Worm (Caenorhabditis elegans) whole organism, L2 larva: Measurements from ENCODE around the gene act-1.

Source experiments
- C34F6.9 ChIP-seq: fragments of 150-350 bp; optimal IDR thresholded peaks from 2 replicates; lab custom pipeline; 2014; ENCODE audit warnings: missing biosample characterization, missing genetic modification characterization
- F13H6.1 ChIP-seq: sonication (generic microtip); optimal IDR thresholded peaks from 2 replicates; lab custom pipeline; 2016; ENCODE audit warnings: missing genetic modification characterization, missing compliant biosample characterization
- R02D3.7 ChIP-seq: fragments of 150-350 bp; optimal IDR thresholded peaks from 2 replicates; lab custom pipeline; 2014; ENCODE audit warnings: missing biosample characterization, missing genetic modification characterization
- Y55F3AM.14 ChIP-seq: fragments of 200-800 bp; sonication (Bioruptor generic); optimal IDR thresholded peaks from 2 replicates; lab custom pipeline; 2018; ENCODE audit warnings: mild to moderate bottlenecking, missing genetic modification characterization, missing compliant biosample characterization
- ZK546.5 ChIP-seq: sonication (generic microtip); optimal IDR thresholded peaks from 2 replicates; lab custom pipeline; 2017; ENCODE audit warnings: missing biosample characterization, missing genetic modification characterization
- alr-1 ChIP-seq: fragments of 150-350 bp; optimal IDR thresholded peaks from 2 replicates; lab custom pipeline; 2014; ENCODE audit warnings: missing biosample characterization, missing genetic modification characterization
- aly-2 ChIP-seq: fragments of 150-350 bp; optimal IDR thresholded peaks from 2 replicates; lab custom pipeline; 2014; ENCODE audit warnings: missing biosample characterization, missing genetic modification characterization
- ama-1 ChIP-seq: fragments of 150-350 bp; optimal IDR thresholded peaks from 2 replicates; lab custom pipeline; 2018; ENCODE audit warnings: inconsistent platforms
- blmp-1 ChIP-seq: sonication (generic microtip); optimal IDR thresholded peaks from 2 replicates; lab custom pipeline; 2017; ENCODE audit warnings: missing genetic modification characterization, mild to moderate bottlenecking, missing compliant biosample characterization, antibody characterized with exemption, moderate library complexity; ENCODE audit not compliant: insufficient read depth
- ceh-16 ChIP-seq: fragments of 150-350 bp; optimal IDR thresholded peaks from 2 replicates; lab custom pipeline; 2014; ENCODE audit warnings: missing biosample characterization, missing genetic modification characterization
- ceh-82 ChIP-seq: fragments of 150-350 bp; optimal IDR thresholded peaks from 2 replicates; lab custom pipeline; 2014; ENCODE audit warnings: missing biosample characterization, missing genetic modification characterization
- crh-2 ChIP-seq: sonication (generic microtip); optimal IDR thresholded peaks from 2 replicates; lab custom pipeline; 2017; ENCODE audit warnings: missing biosample characterization, missing genetic modification characterization
- dmd-4 ChIP-seq: sonication (generic microtip); optimal IDR thresholded peaks from 2 replicates; lab custom pipeline; 2017; ENCODE audit warnings: missing biosample characterization, missing genetic modification characterization
- egl-27 ChIP-seq: sonication (generic microtip); optimal IDR thresholded peaks from 3 replicates; lab custom pipeline; 2017; ENCODE audit warnings: missing biosample characterization, missing genetic modification reagents, missing genetic modification characterization
- elt-1 ChIP-seq: fragments of 150-350 bp; optimal IDR thresholded peaks from 2 replicates; lab custom pipeline; 2014; ENCODE audit warnings: missing biosample characterization, missing genetic modification characterization
- elt-3 ChIP-seq: sonication (generic microtip); optimal IDR thresholded peaks from 2 replicates; lab custom pipeline; 2017; ENCODE audit warnings: missing biosample characterization, missing genetic modification characterization
- fos-1 ChIP-seq: fragments of 150-350 bp; optimal IDR thresholded peaks from 2 replicates; lab custom pipeline; 2014; ENCODE audit warnings: missing biosample characterization, missing genetic modification characterization
- gmeb-1 ChIP-seq: fragments of 150-350 bp; optimal IDR thresholded peaks from 2 replicates; lab custom pipeline; 2014; ENCODE audit warnings: missing biosample characterization, missing genetic modification characterization
- lin-11 ChIP-seq: fragments of 150-350 bp; sonication (generic microtip); optimal IDR thresholded peaks from 2 replicates; lab custom pipeline; 2014; ENCODE audit warnings: missing biosample characterization, missing genetic modification characterization, inconsistent platforms, mixed read lengths
- lin-13 ChIP-seq: fragments of 150-350 bp; optimal IDR thresholded peaks from 2 replicates; lab custom pipeline; 2014; ENCODE audit warnings: missing biosample characterization, missing genetic modification reagents, missing genetic modification characterization
- lin-39 ChIP-seq: fragments of 150-350 bp; optimal IDR thresholded peaks from 2 replicates; lab custom pipeline; 2014; ENCODE audit warnings: missing biosample characterization, missing genetic modification reagents, missing genetic modification characterization
- lsy-2 ChIP-seq, 2 experiments: fragments of 150-350 bp in 1 of 2; sonication (generic microtip) in 1 of 2; optimal IDR thresholded peaks; 2 replicates each; lab custom pipeline; 2014 to 2017; ENCODE audit warnings: missing biosample characterization in 2 of 2, missing genetic modification characterization in 2 of 2
- mab-5 ChIP-seq: fragments of 150-350 bp; optimal IDR thresholded peaks from 2 replicates; lab custom pipeline; 2014; ENCODE audit warnings: missing biosample characterization, missing genetic modification characterization
- mbf-1 ChIP-seq: sonication (generic microtip); optimal IDR thresholded peaks from 2 replicates; lab custom pipeline; 2017; ENCODE audit warnings: missing biosample characterization, missing genetic modification characterization
- mdl-1 ChIP-seq, 2 experiments: fragments of 150-350 bp in 1 of 2; sonication (generic microtip) in 1 of 2; optimal IDR thresholded peaks; 2 replicates each; lab custom pipeline; 2017; ENCODE audit warnings: missing biosample characterization in 2 of 2, missing genetic modification characterization in 2 of 2
- nhr-10 ChIP-seq: sonication (generic microtip); optimal IDR thresholded peaks from 2 replicates; lab custom pipeline; 2017; ENCODE audit warnings: missing biosample characterization, missing genetic modification characterization
- nhr-11 ChIP-seq: fragments of 150-350 bp; optimal IDR thresholded peaks from 2 replicates; lab custom pipeline; 2014; ENCODE audit warnings: missing biosample characterization, missing genetic modification characterization
- nhr-12 ChIP-seq: fragments of 150-350 bp; optimal IDR thresholded peaks from 2 replicates; lab custom pipeline; 2014; ENCODE audit warnings: missing biosample characterization, missing genetic modification characterization
- nhr-129 ChIP-seq: fragments of 150-350 bp; optimal IDR thresholded peaks from 2 replicates; lab custom pipeline; 2014; ENCODE audit warnings: missing biosample characterization, missing genetic modification characterization
- nhr-21 ChIP-seq: fragments of 150-350 bp; optimal IDR thresholded peaks from 2 replicates; lab custom pipeline; 2014; ENCODE audit warnings: missing biosample characterization, missing genetic modification characterization
- nhr-23 ChIP-seq: fragments of 150-350 bp; optimal IDR thresholded peaks from 2 replicates; lab custom pipeline; 2014; ENCODE audit warnings: missing biosample characterization, missing genetic modification reagents, missing genetic modification characterization
- nhr-237 ChIP-seq: fragments of 150-350 bp; optimal IDR thresholded peaks from 2 replicates; lab custom pipeline; 2014; ENCODE audit warnings: missing biosample characterization, missing genetic modification characterization
- nhr-25 ChIP-seq: fragments of 150-350 bp; sonication (generic microtip); optimal IDR thresholded peaks from 3 replicates; lab custom pipeline; 2014; ENCODE audit warnings: missing biosample characterization, missing genetic modification characterization
- nhr-6 ChIP-seq: fragments of 150-350 bp; optimal IDR thresholded peaks from 2 replicates; lab custom pipeline; 2014; ENCODE audit warnings: missing biosample characterization, missing genetic modification characterization
- nhr-77 ChIP-seq: fragments of 150-350 bp; optimal IDR thresholded peaks from 2 replicates; lab custom pipeline; 2014; ENCODE audit warnings: missing biosample characterization, missing genetic modification characterization
- peb-1 ChIP-seq: fragments of 150-350 bp; optimal IDR thresholded peaks from 2 replicates; lab custom pipeline; 2014; ENCODE audit warnings: missing biosample characterization, missing genetic modification characterization
- sem-4 ChIP-seq: fragments of 150-350 bp; optimal IDR thresholded peaks from 2 replicates; lab custom pipeline; 2014; ENCODE audit warnings: missing biosample characterization, missing genetic modification reagents, missing genetic modification characterization
- skn-1 ChIP-seq: sonication (generic microtip); optimal IDR thresholded peaks from 2 replicates; lab custom pipeline; 2017; ENCODE audit warnings: missing biosample characterization, missing genetic modification characterization
- sma-3 ChIP-seq: sonication (generic microtip); optimal IDR thresholded peaks from 2 replicates; lab custom pipeline; 2016; ENCODE audit warnings: missing genetic modification reagents, missing genetic modification characterization, missing compliant biosample characterization
- sma-9 ChIP-seq, 2 experiments: fragments of 150-350 bp in 1 of 2; sonication (generic microtip) in 1 of 2; optimal IDR thresholded peaks; 2 replicates each; lab custom pipeline; 2014 to 2016; ENCODE audit warnings: missing genetic modification characterization in 2 of 2, mild to moderate bottlenecking in 1 of 2, missing biosample characterization in 1 of 2, missing compliant biosample characterization in 1 of 2, missing genetic modification reagents in 1 of 2, moderate library complexity in 1 of 2
- snpc-4 ChIP-seq: fragments of 150-350 bp; optimal IDR thresholded peaks from 2 replicates; lab custom pipeline; 2014; ENCODE audit warnings: missing biosample characterization, missing genetic modification characterization
- unc-39 ChIP-seq: fragments of 150-350 bp; optimal IDR thresholded peaks from 2 replicates; lab custom pipeline; 2014; ENCODE audit warnings: missing biosample characterization, missing genetic modification characterization
- unc-55 ChIP-seq: fragments of 150-350 bp; sonication (generic microtip); optimal IDR thresholded peaks from 3 replicates; lab custom pipeline; 2014; ENCODE audit warnings: missing biosample characterization, missing genetic modification reagents, missing genetic modification characterization
- unc-62 ChIP-seq: fragments of 150-350 bp; optimal IDR thresholded peaks from 2 replicates; lab custom pipeline; 2014; ENCODE audit warnings: missing biosample characterization, missing genetic modification reagents, missing genetic modification characterization
- zag-1 ChIP-seq: fragments of 150-350 bp; optimal IDR thresholded peaks from 2 replicates; lab custom pipeline; 2014; ENCODE audit warnings: missing biosample characterization, missing genetic modification characterization
- ztf-1 ChIP-seq: fragments of 200-800 bp; sonication (Bioruptor generic); conservative IDR thresholded peaks from 2 replicates; pipeline ENCODE4 v1.3.6; 2022; ENCODE audit warnings: missing genetic modification characterization, missing compliant biosample characterization
- ztf-11 ChIP-seq: sonication (generic microtip); optimal IDR thresholded peaks from 2 replicates; lab custom pipeline; 2017; ENCODE audit warnings: missing biosample characterization, missing genetic modification characterization
- ztf-4 ChIP-seq: fragments of 150-350 bp; optimal IDR thresholded peaks from 2 replicates; lab custom pipeline; 2014; ENCODE audit warnings: missing biosample characterization, missing genetic modification characterization

act-1 gene

ce11 chrV:11121247-11121646, 40.4 kb downstream of the act-1 start:
- TF ChIP-seq mab-5 (tag; lab: Kevin White, UChicago) (no peak), mbf-1 (tag; lab: Kevin White, UChicago) (no peak), nhr-11 (tag; lab: Kevin White, UChicago) (no peak), unc-62 (GFP tag; lab: Kevin White, UChicago) (no peak), unc-39 (tag; lab: Kevin White, UChicago) (no peak), C34F6.9 (peak; percentile 74), fos-1 (tag; lab: Kevin White, UChicago) (peak; percentile 23), lin-13 (GFP tag; lab: Kevin White, UChicago) (no peak), mdl-1 (tag; optimal IDR thresholded peaks at IDR 0.05; lab: Kevin White, UChicago) (peak; percentile 42 to 61), nhr-12 (no peak), ama-1 (lab: Kevin White, UChicago) (peak; percentile 9), Y55F3AM.14 (GFP tag; lab: Kevin White, UChicago) (no peak), elt-3 (tag; lab: Kevin White, UChicago) (no peak), nhr-10 (tag; lab: Kevin White, UChicago) (no peak), skn-1 (tag; lab: Kevin White, UChicago) (no peak), nhr-77 (no peak), ceh-82 (tag; lab: Kevin White, UChicago) (no peak), nhr-23 (tag; lab: Kevin White, UChicago) (no peak), snpc-4 (tag; lab: Kevin White, UChicago) (no peak), zag-1 (tag; lab: Kevin White, UChicago) (no peak), egl-27 (tag; lab: Kevin White, UChicago) (no peak), gmeb-1 (tag; lab: Kevin White, UChicago) (no peak), aly-2 (tag; lab: Kevin White, UChicago) (no peak), sem-4 (tag; lab: Kevin White, UChicago) (no peak), R02D3.7 (tag; lab: Kevin White, UChicago) (no peak), alr-1 (tag; lab: Kevin White, UChicago) (no peak), nhr-21 (tag; lab: Kevin White, UChicago) (no peak), nhr-237 (tag; lab: Kevin White, UChicago) (no peak), nhr-129 (peak; percentile 85), lsy-2 (tag; optimal IDR thresholded peaks at IDR 0.05; lab: Kevin White, UChicago) (peak in 1 of 2 experiments; percentile 62), crh-2 (tag; lab: Kevin White, UChicago) (peak; percentile 34), nhr-6 (tag; lab: Kevin White, UChicago) (no peak), ztf-4 (tag; lab: Kevin White, UChicago) (no peak), ZK546.5 (no peak), ceh-16 (tag; lab: Kevin White, UChicago) (no peak), sma-3 (no peak), blmp-1 (tag; lab: Kevin White, UChicago) (no peak), F13H6.1 (tag; lab: Kevin White, UChicago) (peak; percentile 3), elt-1 (tag; lab: Kevin White, UChicago) (no peak), unc-55 (peak; percentile 24), ztf-11 (no peak), dmd-4 (tag; lab: Kevin White, UChicago) (no peak), sma-9 (GFP tag; optimal IDR thresholded peaks at IDR 0.05; lab: Kevin White, UChicago) (peak; percentile 39), sma-9 (tag; optimal IDR thresholded peaks at IDR 0.05; lab: Kevin White, UChicago) (no peak), nhr-25 (peak; percentile 60), lin-39 (tag; lab: Kevin White, UChicago) (no peak), lin-11 (tag; lab: Kevin White, UChicago) (no peak), ztf-1 (no peak), peb-1 (tag; lab: Kevin White, UChicago) (no peak)
